Worm (Caenorhabditis elegans): ENCODE results near the gene C48B4.11.

ce11 chrIII:9614211-9614610 lies 48.3 kb upstream of the C48B4.11 start, which contains the start of the genes pri-1 and F58A4.6:
- TF ChIP-seq him-1 (tag; optimal IDR thresholded peaks at IDR 0.05) (no peak), W03F9.2 (tag; optimal IDR thresholded peaks at IDR 0.05) (no peak), dao-5 (tag; optimal IDR thresholded peaks at IDR 0.05) (no peak)
